Fruit fly (Drosophila melanogaster): ENCODE data around the gene eff.

dm6 chr3R:14706354-14706753 is 34.8 kb downstream of the eff start:
- TF ChIP-seq CG8478 (optimal IDR thresholded peaks at IDR 0.05) (no peak), CTCF (optimal IDR thresholded peaks at IDR 0.05) (no peak)
